Worm (Caenorhabditis elegans) whole organism, L2 larva: ENCODE results near the gene F47B8.8.

Source experiments
- aly-2 ChIP-seq: fragments of 150-350 bp; optimal IDR thresholded peaks from 2 replicates; lab custom pipeline; 2014; ENCODE audit warnings: missing biosample characterization, missing genetic modification characterization
- ama-1 ChIP-seq: fragments of 150-350 bp; optimal IDR thresholded peaks from 2 replicates; lab custom pipeline; 2018; ENCODE audit warnings: inconsistent platforms
- dmd-4 ChIP-seq: sonication (generic microtip); optimal IDR thresholded peaks from 2 replicates; lab custom pipeline; 2017; ENCODE audit warnings: missing biosample characterization, missing genetic modification characterization
- lsy-2 ChIP-seq, 2 experiments: fragments of 150-350 bp in 1 of 2; sonication (generic microtip) in 1 of 2; optimal IDR thresholded peaks; 2 replicates each; lab custom pipeline; 2014 to 2017; ENCODE audit warnings: missing biosample characterization in 2 of 2, missing genetic modification characterization in 2 of 2
- nhr-6 ChIP-seq: fragments of 150-350 bp; optimal IDR thresholded peaks from 2 replicates; lab custom pipeline; 2014; ENCODE audit warnings: missing biosample characterization, missing genetic modification characterization
- ztf-11 ChIP-seq: sonication (generic microtip); optimal IDR thresholded peaks from 2 replicates; lab custom pipeline; 2017; ENCODE audit warnings: missing biosample characterization, missing genetic modification characterization
- ztf-4 ChIP-seq: fragments of 150-350 bp; optimal IDR thresholded peaks from 2 replicates; lab custom pipeline; 2014; ENCODE audit warnings: missing biosample characterization, missing genetic modification characterization

DNA sequence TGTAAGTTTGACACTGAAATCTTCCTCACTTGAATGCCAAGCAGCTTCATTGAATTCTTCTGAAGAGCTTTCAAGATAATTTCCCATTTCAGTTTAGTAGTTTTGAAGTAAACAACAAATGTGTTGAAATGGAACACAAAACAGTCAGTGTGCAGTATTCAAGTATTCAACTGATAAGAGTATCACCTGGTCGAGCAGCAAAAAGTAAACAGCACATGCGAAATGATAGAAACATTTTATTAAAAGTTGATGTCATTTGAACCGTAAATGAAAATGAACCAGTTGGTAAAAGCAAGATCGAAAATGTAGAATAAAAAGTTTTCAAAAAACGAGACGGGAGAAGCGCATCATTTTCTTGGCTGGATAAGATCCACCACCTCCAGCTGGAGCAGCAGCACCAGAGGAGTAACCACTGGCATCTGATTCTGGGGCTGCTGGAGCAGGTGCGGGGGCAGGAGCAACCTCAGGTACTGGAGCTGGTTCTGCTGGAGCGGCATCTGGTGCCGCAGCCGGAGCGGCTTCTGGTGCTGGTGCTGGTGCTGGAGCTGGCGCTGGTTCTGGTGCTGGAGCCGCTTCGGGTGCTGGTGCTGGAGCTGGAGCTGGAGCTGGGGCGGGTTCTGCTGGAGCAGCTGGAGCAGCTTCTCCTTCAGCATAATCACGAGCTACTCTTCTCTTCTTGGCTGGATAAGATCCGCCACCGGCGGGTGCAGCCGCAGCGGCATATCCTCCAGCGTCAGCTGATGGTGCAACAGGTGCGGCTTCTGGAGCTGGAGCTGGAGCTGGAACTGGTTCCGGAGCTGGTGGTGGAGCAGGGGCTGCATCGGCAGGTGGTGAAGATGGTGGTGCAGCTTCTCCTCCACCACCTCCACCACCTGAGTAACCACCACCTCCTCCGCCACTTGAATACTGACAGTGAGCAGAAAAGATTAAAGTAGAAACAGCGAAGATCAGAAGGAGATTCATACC lies 6.7 kb upstream of the F47B8.8 start, which contains the start of the genes F47B8.4 and F47B8.18:
- TF ChIP-seq dmd-4 (tag; lab: Kevin White, UChicago) (no peak), nhr-6 (no peak), ama-1 (no peak), aly-2 (tag; lab: Kevin White, UChicago) (no peak), ztf-4 (tag; lab: Kevin White, UChicago) (no peak), ztf-11 (no peak), lsy-2 (tag; optimal IDR thresholded peaks at IDR 0.05; lab: Kevin White, UChicago) (no peak)
